Worm (Caenorhabditis elegans): Measurements from ENCODE around the gene hbl-1.

- TF ChIP-seq pqm-1 (tag; optimal IDR thresholded peaks at IDR 0.05) (no peak), C08G9.2 (tag; optimal IDR thresholded peaks at IDR 0.05) (no peak), rnt-1 (tag; optimal IDR thresholded peaks at IDR 0.05) (no peak), unc-55 (GFP tag; optimal IDR thresholded peaks at IDR 0.05) (no peak), nhr-11 (tag; optimal IDR thresholded peaks at IDR 0.05) (no peak), ahr-1 (tag; optimal IDR thresholded peaks at IDR 0.05) (no peak), pros-1 (tag; optimal IDR thresholded peaks at IDR 0.05) (no peak), fkh-10 (GFP tag; optimal IDR thresholded peaks at IDR 0.05) (no peak), nfya-1 (tag; optimal IDR thresholded peaks at IDR 0.05) (no peak), fax-1 (tag; optimal IDR thresholded peaks at IDR 0.05) (no peak)
Measured at ce11 chrX:5826976-5827375, 5.0 kb downstream of the hbl-1 start.
